Worm (Caenorhabditis elegans) whole organism, late embryonic: Measurements from ENCODE around the gene srz-42.

Source experiments
- ceh-48 ChIP-seq: sonication (generic microtip); optimal IDR thresholded peaks from 2 replicates; lab custom pipeline; 2016; ENCODE audit warnings: missing genetic modification characterization, inconsistent platforms, missing compliant biosample characterization
- ceh-9 ChIP-seq: sonication (generic microtip); optimal IDR thresholded peaks from 2 replicates; lab custom pipeline; 2016; ENCODE audit warnings: mild to moderate bottlenecking, missing genetic modification characterization, inconsistent platforms, missing compliant biosample characterization
- elt-2 ChIP-seq: sonication (generic microtip); optimal IDR thresholded peaks from 2 replicates; lab custom pipeline; 2016; ENCODE audit warnings: missing genetic modification reagents, missing genetic modification characterization, missing compliant biosample characterization
- nhr-11 ChIP-seq: fragments of 150-350 bp; optimal IDR thresholded peaks from 2 replicates; lab custom pipeline; 2014; ENCODE audit warnings: missing biosample characterization, missing genetic modification characterization
- pag-3 ChIP-seq: sonication (generic microtip); optimal IDR thresholded peaks from 2 replicates; lab custom pipeline; 2016; ENCODE audit warnings: missing compliant biosample characterization, missing genetic modification characterization, borderline replicate concordance
- pax-1 ChIP-seq: fragments of 150-350 bp; optimal IDR thresholded peaks from 2 replicates; lab custom pipeline; 2014; ENCODE audit warnings: missing biosample characterization, missing genetic modification characterization
- pqm-1 ChIP-seq: sonication (generic microtip); optimal IDR thresholded peaks from 2 replicates; lab custom pipeline; 2016; ENCODE audit warnings: missing genetic modification characterization, missing compliant biosample characterization
- sox-2 ChIP-seq: fragments of 200-800 bp; sonication (Bioruptor generic); IDR thresholded peaks from 2 replicates; pipeline ENCODE4 v1.3.6; 2022; ENCODE audit warnings: missing genetic modification reagents, missing genetic modification characterization, missing compliant biosample characterization
- ttx-3 ChIP-seq: sonication (generic microtip); optimal IDR thresholded peaks from 2 replicates; lab custom pipeline; 2016; ENCODE audit warnings: missing genetic modification reagents, missing genetic modification characterization, missing compliant biosample characterization
- unc-86 ChIP-seq: sonication (generic microtip); optimal IDR thresholded peaks from 2 replicates; lab custom pipeline; 2016; ENCODE audit warnings: missing genetic modification characterization, missing compliant biosample characterization

- TF ChIP-seq pag-3 (tag; lab: Kevin White, UChicago) = no peak
- no peak for TF ChIP-seq ttx-3 (tag; lab: Kevin White, UChicago)
- no peak for TF ChIP-seq pax-1
- TF ChIP-seq pqm-1 (tag; lab: Kevin White, UChicago) = no peak
- no peak for TF ChIP-seq elt-2 (tag; lab: Kevin White, UChicago)
- no peak for TF ChIP-seq unc-86 (tag; lab: Kevin White, UChicago)
- TF ChIP-seq nhr-11 (tag; lab: Kevin White, UChicago) = no peak
- TF ChIP-seq ceh-9 = no peak
- no peak for TF ChIP-seq ceh-48 (tag; lab: Kevin White, UChicago)
- TF ChIP-seq sox-2 (GFP tag; lab: Robert Waterston, UW) = no peak
Measured at ce11 chrIV:14115556-14115955, 13.6 kb upstream of the srz-42 start.
